Worm (Caenorhabditis elegans) whole organism, young adult: ENCODE data around the gene F49H12.4.

Experiments
- B0019.2 ChIP-seq: fragments of 200-800 bp; sonication (Bioruptor generic); conservative IDR thresholded peaks from 2 replicates; pipeline ENCODE4 v1.3.6; 2022; ENCODE audit warnings: missing genetic modification reagents, missing genetic modification characterization, missing compliant biosample characterization
- C06A6.2 ChIP-seq: fragments of 200-800 bp; sonication (Bioruptor generic); conservative IDR thresholded peaks from 2 replicates; pipeline ENCODE4 v1.3.6; 2022; ENCODE audit warnings: missing genetic modification characterization, missing compliant biosample characterization
- F22D6.2 ChIP-seq: sonication (generic microtip); optimal IDR thresholded peaks from 2 replicates; lab custom pipeline; 2016; ENCODE audit warnings: mild to moderate bottlenecking, missing genetic modification characterization, missing compliant biosample characterization
- F57A8.1 ChIP-seq: fragments of 200-800 bp; sonication (Bioruptor generic); optimal IDR thresholded peaks from 2 replicates; lab custom pipeline; 2018; ENCODE audit warnings: mild to moderate bottlenecking, missing genetic modification characterization, moderate library complexity, missing compliant biosample characterization
- Y53G8AR.9 ChIP-seq: fragments of 200-800 bp; sonication (Bioruptor generic); conservative IDR thresholded peaks from 2 replicates; pipeline ENCODE4 v1.3.6; 2022; ENCODE audit warnings: missing genetic modification reagents, missing genetic modification characterization, missing compliant biosample characterization
- Y56A3A.18 ChIP-seq: fragments of 200-800 bp; sonication (Bioruptor generic); IDR thresholded peaks from 2 replicates; pipeline ENCODE4 v1.3.6; 2022; ENCODE audit warnings: missing genetic modification reagents, missing genetic modification characterization, missing compliant biosample characterization
- aptf-2 ChIP-seq: fragments of 200-800 bp; sonication (Bioruptor generic); conservative IDR thresholded peaks from 2 replicates; pipeline ENCODE4 v1.3.6; 2022; ENCODE audit warnings: missing genetic modification reagents, missing genetic modification characterization, missing compliant biosample characterization
- aptf-3 ChIP-seq: fragments of 200-800 bp; sonication (Bioruptor generic); IDR thresholded peaks from 2 replicates; pipeline ENCODE4 v1.3.6; 2022; ENCODE audit warnings: missing genetic modification characterization, missing compliant biosample characterization
- attf-3 ChIP-seq: fragments of 200-800 bp; sonication (Bioruptor generic); conservative IDR thresholded peaks from 2 replicates; pipeline ENCODE4 v1.3.6; 2022; ENCODE audit warnings: missing genetic modification reagents, missing genetic modification characterization, missing compliant biosample characterization
- dox-1 ChIP-seq: fragments of 200-800 bp; sonication (Bioruptor generic); IDR thresholded peaks from 2 replicates; pipeline ENCODE4 v1.3.6; 2022; ENCODE audit warnings: missing genetic modification reagents, missing genetic modification characterization, missing compliant biosample characterization
- egl-44 ChIP-seq: fragments of 200-800 bp; sonication (Bioruptor generic); IDR thresholded peaks from 2 replicates; pipeline ENCODE4 v1.3.6; 2022; ENCODE audit warnings: missing genetic modification reagents, missing genetic modification characterization, missing compliant biosample characterization
- egrh-3 ChIP-seq: fragments of 200-800 bp; sonication (Bioruptor generic); IDR thresholded peaks from 2 replicates; pipeline ENCODE4 v1.3.6; 2022; ENCODE audit warnings: missing genetic modification reagents, missing genetic modification characterization, missing compliant biosample characterization
- ets-4 ChIP-seq: fragments of 200-800 bp; sonication (Bioruptor generic); optimal IDR thresholded peaks from 2 replicates; lab custom pipeline; 2018; ENCODE audit warnings: mild to moderate bottlenecking, missing genetic modification characterization, missing compliant biosample characterization
- let-526 ChIP-seq: fragments of 200-800 bp; sonication (Bioruptor generic); IDR thresholded peaks from 2 replicates; pipeline ENCODE4 v1.3.6; 2022; ENCODE audit warnings: missing genetic modification reagents, missing genetic modification characterization, missing compliant biosample characterization
- let-607 ChIP-seq, 2 experiments: fragments of 200-800 bp in 1 of 2; sonication (Bioruptor generic) in 1 of 2; sonication (generic microtip) in 1 of 2; optimal IDR thresholded peaks; 2 replicates each; lab custom pipeline; 2016 to 2018; ENCODE audit warnings: mild to moderate bottlenecking in 2 of 2, missing compliant biosample characterization in 2 of 2, missing genetic modification characterization in 2 of 2, moderate library complexity in 2 of 2, missing genotype in 1 of 2
- lin-40 ChIP-seq: sonication (generic microtip); optimal IDR thresholded peaks from 2 replicates; lab custom pipeline; 2016; ENCODE audit warnings: missing genetic modification characterization, mild to moderate bottlenecking, missing compliant biosample characterization, missing genotype, missing genetic modification reagents
- lin-54 ChIP-seq: fragments of 200-800 bp; sonication (Bioruptor generic); optimal IDR thresholded peaks from 2 replicates; lab custom pipeline; 2018; ENCODE audit warnings: mild to moderate bottlenecking, missing genetic modification characterization, missing compliant biosample characterization
- madf-10 ChIP-seq: sonication (generic microtip); optimal IDR thresholded peaks from 2 replicates; lab custom pipeline; 2016; ENCODE audit warnings: mild to moderate bottlenecking, missing genetic modification characterization, missing compliant biosample characterization
- madf-6 ChIP-seq: fragments of 200-800 bp; sonication (Bioruptor generic); IDR thresholded peaks from 2 replicates; pipeline ENCODE4 v1.3.6; 2022; ENCODE audit warnings: missing genetic modification reagents, missing genetic modification characterization, missing compliant biosample characterization
- mcd-1 ChIP-seq: fragments of 200-800 bp; sonication (Bioruptor generic); IDR thresholded peaks from 2 replicates; pipeline ENCODE4 v1.3.6; 2022; ENCODE audit warnings: missing genetic modification reagents, missing genetic modification characterization, missing compliant biosample characterization
- mxl-1 ChIP-seq: sonication (generic microtip); optimal IDR thresholded peaks from 2 replicates; lab custom pipeline; 2016; ENCODE audit warnings: missing genetic modification characterization, missing compliant biosample characterization
- nfyb-1 ChIP-seq: fragments of 200-800 bp; sonication (Bioruptor generic); IDR thresholded peaks from 2 replicates; pipeline ENCODE4 v1.3.6; 2022; ENCODE audit warnings: missing genetic modification reagents, missing genetic modification characterization, missing compliant biosample characterization
- rec-8 ChIP-seq, 2 experiments: sonication (generic microtip); optimal IDR thresholded peaks; 2 replicates each; lab custom pipeline; 2016; ENCODE audit warnings: mild to moderate bottlenecking in 2 of 2, missing genetic modification characterization in 2 of 2, missing genetic modification reagents in 2 of 2, missing genotype in 2 of 2, missing biosample characterization in 1 of 2, missing compliant biosample characterization in 1 of 2, moderate library complexity in 1 of 2
- repo-1 ChIP-seq: sonication (generic microtip); optimal IDR thresholded peaks from 2 replicates; lab custom pipeline; 2017; ENCODE audit warnings: mild to moderate bottlenecking, missing genetic modification characterization, missing compliant biosample characterization
- sea-2 ChIP-seq: fragments of 200-800 bp; sonication (Bioruptor generic); IDR thresholded peaks from 2 replicates; pipeline ENCODE4 v1.3.6; 2022; ENCODE audit warnings: missing genetic modification characterization, missing compliant biosample characterization
- snpc-1.1 ChIP-seq: sonication (generic microtip); optimal IDR thresholded peaks from 2 replicates; lab custom pipeline; 2017; ENCODE audit warnings: missing genetic modification characterization, mild to moderate bottlenecking, missing compliant biosample characterization, antibody characterized with exemption, moderate library complexity, missing genotype, missing genetic modification reagents; ENCODE audit not compliant: insufficient read depth
- snpc-1.3 ChIP-seq: sonication (generic microtip); optimal IDR thresholded peaks from 2 replicates; lab custom pipeline; 2017; ENCODE audit warnings: missing genetic modification characterization, mild to moderate bottlenecking, missing compliant biosample characterization, antibody characterized with exemption, moderate library complexity, missing genotype, missing genetic modification reagents; ENCODE audit not compliant: insufficient read depth
- somi-1 ChIP-seq: fragments of 200-800 bp; sonication (Bioruptor generic); optimal IDR thresholded peaks from 2 replicates; lab custom pipeline; 2018; ENCODE audit warnings: mild to moderate bottlenecking, missing genetic modification characterization, missing compliant biosample characterization
- sptf-2 ChIP-seq: fragments of 200-800 bp; sonication (Bioruptor generic); optimal IDR thresholded peaks from 2 replicates; lab custom pipeline; 2018; ENCODE audit warnings: mild to moderate bottlenecking, missing genetic modification characterization, missing compliant biosample characterization
- tbp1 ChIP-seq: fragments of 200-800 bp; sonication (Bioruptor generic); optimal IDR thresholded peaks from 2 replicates; lab custom pipeline; 2018; ENCODE audit warnings: mild to moderate bottlenecking, missing genetic modification characterization, missing compliant biosample characterization
- unc-62 ChIP-seq: fragments of 150-350 bp; optimal IDR thresholded peaks from 2 replicates; lab custom pipeline; 2014; ENCODE audit warnings: missing biosample characterization, missing genetic modification reagents, missing genetic modification characterization
- xnd-1 ChIP-seq: sonication (generic microtip); optimal IDR thresholded peaks from 2 replicates; lab custom pipeline; 2016; ENCODE audit warnings: missing genotype, missing genetic modification reagents, missing genetic modification characterization, missing compliant biosample characterization
- ztf-26 ChIP-seq: sonication (generic microtip); optimal IDR thresholded peaks from 2 replicates; lab custom pipeline; 2017; ENCODE audit warnings: missing genetic modification characterization, missing compliant biosample characterization
- ztf-28 ChIP-seq: fragments of 200-800 bp; sonication (Bioruptor generic); IDR thresholded peaks from 2 replicates; pipeline ENCODE4 v1.3.6; 2022; ENCODE audit warnings: missing genetic modification reagents, missing genetic modification characterization, missing compliant biosample characterization
- ztf-6 ChIP-seq: fragments of 200-800 bp; sonication (Bioruptor generic); IDR thresholded peaks from 2 replicates; pipeline ENCODE4 v1.3.6; 2022; ENCODE audit warnings: missing genetic modification reagents, missing genetic modification characterization, missing compliant biosample characterization

The F49H12.4 gene

DNA sequence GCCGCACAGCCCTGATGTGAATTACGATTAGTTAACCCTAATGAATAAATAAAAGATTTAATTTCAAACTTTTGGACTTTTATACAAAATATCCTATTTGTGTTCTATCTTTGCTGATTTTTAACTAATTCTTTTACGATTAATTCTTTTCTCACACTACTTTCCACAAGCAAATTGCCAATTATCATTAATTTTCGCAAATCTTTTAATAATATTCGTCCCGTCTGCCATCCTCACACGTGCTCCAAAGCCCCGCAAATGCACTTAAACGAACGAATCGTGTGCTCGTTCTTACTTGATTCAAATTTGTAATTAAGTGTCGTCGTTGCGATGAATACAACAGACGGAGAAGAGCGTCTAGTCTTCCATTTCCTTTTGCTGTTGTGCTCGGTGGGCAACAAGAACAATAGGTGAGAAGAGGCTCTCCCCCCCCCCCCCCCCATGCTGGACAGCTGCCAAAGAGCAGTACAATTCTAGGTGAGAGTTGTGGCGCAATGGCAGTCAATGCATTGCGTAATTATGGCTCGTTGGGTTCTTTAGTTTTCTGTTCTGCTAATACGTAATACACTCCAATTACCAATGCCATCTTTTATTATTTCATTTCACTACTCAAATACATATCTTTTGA, 35.0 kb upstream of the F49H12.4 start:
- TF ChIP-seq mcd-1, result no peak
- TF ChIP-seq, all 124 proteins: peak for 0

DNA sequence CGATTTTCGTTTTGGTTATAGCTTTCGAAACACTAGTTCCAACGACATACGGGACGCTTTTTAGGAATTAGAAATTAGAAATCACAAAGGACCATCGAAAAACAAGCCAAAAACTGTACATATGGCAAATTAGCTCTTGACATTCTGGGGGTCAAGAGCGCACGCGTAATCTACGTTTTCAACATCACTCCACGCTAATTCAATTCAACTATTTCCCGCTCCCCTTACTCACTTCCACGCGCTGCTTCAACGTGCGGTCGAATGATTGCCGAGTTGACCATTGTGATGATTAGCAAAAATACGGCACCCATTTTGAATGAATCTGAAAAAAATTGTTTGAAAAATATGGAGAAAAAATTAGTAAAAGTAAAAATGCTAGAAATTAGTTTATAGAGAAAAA, 34.0 kb upstream of the F49H12.4 start:
- TF ChIP-seq snpc-1.1 (tag; lab: Kevin White, UChicago) (no peak), somi-1 (GFP tag; lab: Kevin White, UChicago) (no peak), attf-3 (GFP tag; lab: Robert Waterston, UW) (no peak)

DNA sequence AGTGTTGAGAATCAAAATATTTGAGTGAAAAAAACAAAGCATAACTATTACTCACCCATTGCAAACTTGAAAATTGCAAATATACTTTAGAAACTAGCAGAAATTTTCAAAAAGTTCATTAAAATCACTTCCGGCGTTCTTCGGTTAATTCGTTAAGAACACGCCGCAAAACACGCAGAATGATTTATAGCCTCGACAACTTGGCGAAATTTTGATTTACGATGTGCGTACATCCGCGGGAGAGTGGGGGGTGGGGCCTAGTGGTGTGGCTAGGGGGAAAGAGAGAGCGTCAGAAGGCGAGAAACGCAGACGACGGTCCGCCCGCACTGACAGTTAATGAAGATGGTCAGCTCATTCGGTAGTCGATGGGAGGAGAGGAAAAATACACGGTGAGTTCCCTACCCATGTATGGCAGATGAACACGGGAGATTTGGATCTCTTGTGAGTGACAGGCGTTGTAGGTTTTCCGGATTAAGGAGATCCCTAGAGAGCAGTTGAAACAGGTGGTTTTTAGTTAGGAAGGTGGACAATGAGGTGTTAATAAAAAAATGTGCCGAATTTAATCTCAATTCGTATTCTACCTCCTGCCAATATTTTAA, 33.4 kb upstream of the F49H12.4 start, which contains the start of gene igcm-4:
Gene igcm-4 (minus strand): TSS at position 237 of the 599 bp plus-strand sequence.
- no peak for TF ChIP-seq attf-3 (GFP tag; lab: Robert Waterston, UW)
- TF ChIP-seq aptf-3 (GFP tag; lab: Robert Waterston, UW), result no peak
- no peak for TF ChIP-seq xnd-1 (tag; lab: Kevin White, UChicago)
- no peak for TF ChIP-seq madf-10 (tag; lab: Kevin White, UChicago)
- no peak for TF ChIP-seq C06A6.2 (GFP tag; lab: Robert Waterston, UW)
- TF ChIP-seq unc-62 (GFP tag; lab: Kevin White, UChicago), result peak; percentile 79
- no peak for TF ChIP-seq sptf-2 (GFP tag; lab: Kevin White, UChicago)
- TF ChIP-seq ztf-26 (tag; lab: Kevin White, UChicago), result no peak
- TF ChIP-seq madf-6 (GFP tag; lab: Robert Waterston, UW), result no peak
- TF ChIP-seq let-607 (tag; optimal IDR thresholded peaks at IDR 0.05; lab: Kevin White, UChicago), result no peak
- TF ChIP-seq egl-44 (GFP tag; lab: Robert Waterston, UW), result peak; percentile 49; the same call in 1 of the 2 replicates
- no peak for TF ChIP-seq F22D6.2
- 0 out of 2 replicates have a peak, but pooled peaks have one; percentile 37 for TF ChIP-seq nfyb-1 (GFP tag; lab: Robert Waterston, UW)
- no peak for TF ChIP-seq mcd-1
- no peak for TF ChIP-seq tbp1 (GFP tag; lab: Kevin White, UChicago)
- TF ChIP-seq lin-40 (tag; lab: Kevin White, UChicago), result no peak
- no peak for TF ChIP-seq Y56A3A.18 (GFP tag; lab: Robert Waterston, UW)
- TF ChIP-seq B0019.2 (GFP tag; lab: Robert Waterston, UW), result no peak
- TF ChIP-seq dox-1, result no peak
- TF ChIP-seq rec-8 (tag; optimal IDR thresholded peaks at IDR 0.05; lab: Kevin White, UChicago), result no peak
- TF ChIP-seq F57A8.1 (GFP tag; lab: Kevin White, UChicago), result no peak
- TF ChIP-seq ets-4 (GFP tag; lab: Kevin White, UChicago), result no peak
- TF ChIP-seq aptf-2 (GFP tag; lab: Robert Waterston, UW), result no peak
- no peak for TF ChIP-seq lin-54

DNA sequence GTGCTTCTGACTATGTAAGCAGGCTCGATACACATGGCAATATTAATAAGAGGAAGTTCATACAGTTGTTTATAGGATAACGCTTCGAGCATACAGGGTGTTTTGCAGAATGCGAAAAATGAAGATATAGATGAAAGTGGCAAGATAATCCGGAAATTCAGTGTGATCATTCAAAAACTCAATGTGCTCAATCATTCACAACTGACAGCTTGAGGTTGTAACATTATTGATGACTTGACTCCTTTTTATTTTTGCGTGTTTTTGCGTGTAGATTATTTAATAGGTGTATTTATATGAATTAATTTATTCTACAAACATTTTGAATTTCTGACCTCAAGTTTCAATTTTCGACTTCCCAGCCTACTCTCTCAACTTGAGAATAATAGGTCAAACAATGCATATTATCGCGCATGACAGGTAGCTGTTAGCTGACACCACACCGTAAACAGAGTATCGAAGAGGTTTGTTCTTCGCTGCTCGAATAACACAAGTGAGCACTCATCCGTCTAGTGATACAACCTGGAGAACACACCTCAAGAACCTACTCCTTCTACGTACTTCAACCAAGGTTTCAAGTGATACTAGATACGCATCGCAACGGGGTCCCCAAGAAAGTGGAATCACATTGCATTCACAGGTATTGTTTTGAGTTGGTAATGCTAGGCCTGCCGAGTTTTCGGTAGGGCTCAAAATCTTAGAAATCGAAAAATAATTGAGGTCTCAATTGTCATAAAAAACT, 32.3 kb upstream of the F49H12.4 start:
- no peak for TF ChIP-seq Y53G8AR.9 (GFP tag; lab: Robert Waterston, UW)
- no peak for TF ChIP-seq aptf-2 (GFP tag; lab: Robert Waterston, UW)
- no peak for TF ChIP-seq repo-1
- no peak for TF ChIP-seq snpc-1.3
- no peak for TF ChIP-seq egrh-3 (GFP tag; lab: Robert Waterston, UW)
- no peak for TF ChIP-seq mxl-1 (tag; lab: Kevin White, UChicago)
- TF ChIP-seq ztf-28, result no peak
- no peak for TF ChIP-seq aptf-3 (GFP tag; lab: Robert Waterston, UW)
- TF ChIP-seq sptf-2 (GFP tag; lab: Kevin White, UChicago), result no peak
- no peak for TF ChIP-seq sea-2 (GFP tag; lab: Robert Waterston, UW)
- no peak for TF ChIP-seq ztf-6 (GFP tag; lab: Robert Waterston, UW)
- no peak for TF ChIP-seq let-526 (GFP tag; lab: Robert Waterston, UW)
